Worm (Caenorhabditis elegans): ENCODE results near the gene clc-21.

DNA sequence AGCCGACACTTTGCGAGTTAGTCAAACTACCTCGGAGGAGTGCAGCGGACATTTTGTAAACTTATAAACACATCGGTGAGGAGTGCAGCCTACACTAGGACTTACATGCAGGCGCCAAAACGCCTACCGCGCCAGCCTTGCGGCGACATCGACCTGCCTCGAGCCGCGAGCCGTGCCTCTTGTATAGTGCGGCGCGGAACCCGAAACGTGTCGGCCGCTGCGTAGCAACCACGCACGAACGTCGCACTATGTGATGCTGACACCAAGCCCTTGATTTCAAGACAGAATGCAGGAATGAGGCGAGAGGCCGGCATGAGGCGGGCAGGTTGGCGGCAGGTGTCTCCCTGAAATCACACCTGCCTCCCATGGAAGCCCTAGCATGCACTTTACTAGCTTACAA lies 12.3 kb downstream of the clc-21 start:
- TF ChIP-seq blmp-1 (tag; optimal IDR thresholded peaks at IDR 0.05) (no peak), elt-1 (tag; optimal IDR thresholded peaks at IDR 0.05; ENCODE audit: borderline replicate concordance, insufficient read depth) (no peak), nhr-76 (tag; optimal IDR thresholded peaks at IDR 0.05) (no peak), pha-4 (tag; optimal IDR thresholded peaks at IDR 0.05) (no peak), snpc-4 (tag; optimal IDR thresholded peaks at IDR 0.05) (no peak), unc-39 (tag; optimal IDR thresholded peaks at IDR 0.05) (no peak), nhr-12 (tag; optimal IDR thresholded peaks at IDR 0.05) (no peak), ztf-11 (tag; optimal IDR thresholded peaks at IDR 0.05) (no peak), ceh-83 (GFP tag; optimal IDR thresholded peaks at IDR 0.05) (no peak), flh-1 (GFP tag; optimal IDR thresholded peaks at IDR 0.05) (no peak)
